Worm (Caenorhabditis elegans) whole organism, L1 larva: ENCODE results near the gene B0244.4.
A peak's percentile ranks its signal among the peaks of the same experiment; 100 is the strongest.

Source experiments
- F16B12.6 ChIP-seq: fragments of 150-350 bp; optimal IDR thresholded peaks from 2 replicates; lab custom pipeline; 2014; ENCODE audit warnings: missing biosample characterization, missing genetic modification characterization
- Y116A8C.19 ChIP-seq: sonication (generic microtip); optimal IDR thresholded peaks from 2 replicates; lab custom pipeline; 2016; ENCODE audit warnings: missing compliant biosample characterization, missing genetic modification characterization, borderline replicate concordance
- aha-1 ChIP-seq: fragments of 150-350 bp; optimal IDR thresholded peaks from 2 replicates; lab custom pipeline; 2014; ENCODE audit warnings: missing biosample characterization, missing genetic modification characterization
- alr-1 ChIP-seq: fragments of 200-800 bp; sonication (Bioruptor generic); optimal IDR thresholded peaks from 2 replicates; lab custom pipeline; 2018; ENCODE audit warnings: borderline replicate concordance, mild to moderate bottlenecking, missing genetic modification characterization, missing compliant biosample characterization
- ceh-63 ChIP-seq: fragments of 200-800 bp; sonication (Bioruptor generic); optimal IDR thresholded peaks from 2 replicates; lab custom pipeline; 2018; ENCODE audit warnings: mild to moderate bottlenecking, missing genetic modification characterization, missing compliant biosample characterization
- ceh-88 ChIP-seq: fragments of 200-800 bp; sonication (Bioruptor generic); IDR thresholded peaks from 2 replicates; pipeline ENCODE4 v1.3.6; 2022; ENCODE audit warnings: missing genetic modification characterization, missing compliant biosample characterization
- ceh-90 ChIP-seq: sonication (generic microtip); optimal IDR thresholded peaks from 2 replicates; lab custom pipeline; 2016; ENCODE audit warnings: missing genetic modification characterization, missing compliant biosample characterization
- dpl-1 ChIP-seq, 3 experiments: fragments of 150-350 bp in 2 of 3; sonication (generic microtip) in 1 of 3; optimal IDR thresholded peaks; 2 replicates each; lab custom pipeline; 2014 to 2017; ENCODE audit warnings: missing biosample characterization in 3 of 3, missing genetic modification characterization in 3 of 3, missing genetic modification reagents in 3 of 3
- dsc-1 ChIP-seq: sonication (generic microtip); optimal IDR thresholded peaks from 2 replicates; lab custom pipeline; 2016; ENCODE audit warnings: mild to moderate bottlenecking, missing genetic modification characterization, missing compliant biosample characterization
- efl-3 ChIP-seq: fragments of 200-800 bp; sonication (Bioruptor generic); optimal IDR thresholded peaks from 2 replicates; lab custom pipeline; 2018; ENCODE audit warnings: mild to moderate bottlenecking, missing genetic modification characterization, missing compliant biosample characterization
- elt-3 ChIP-seq, 6 experiments: fragments of 150-350 bp in 1 of 6; sonication (generic microtip); optimal IDR thresholded peaks; 2 replicates each; lab custom pipeline; 2017 to 2018; ENCODE audit warnings: missing biosample characterization in 6 of 6, missing genetic modification characterization in 6 of 6, inconsistent platforms in 1 of 6
- ets-5 ChIP-seq: fragments of 200-800 bp; sonication (Bioruptor generic); IDR thresholded peaks from 2 replicates; pipeline ENCODE4 v1.3.6; 2022; ENCODE audit warnings: missing genetic modification characterization, missing compliant biosample characterization
- fkh-10 ChIP-seq: sonication (generic microtip); optimal IDR thresholded peaks from 2 replicates; lab custom pipeline; 2017; ENCODE audit warnings: missing biosample characterization, missing genetic modification reagents, missing genetic modification characterization
- grh-1 ChIP-seq: fragments of 200-800 bp; sonication (Bioruptor generic); IDR thresholded peaks from 2 replicates; pipeline ENCODE4 v1.3.6; 2022; ENCODE audit warnings: missing genetic modification reagents, missing genetic modification characterization, missing compliant biosample characterization
- hlh-4 ChIP-seq: sonication (generic microtip); optimal IDR thresholded peaks from 2 replicates; lab custom pipeline; 2016; ENCODE audit warnings: mild to moderate bottlenecking, missing genetic modification characterization, missing compliant biosample characterization
- jun-1 ChIP-seq: fragments of 150-350 bp; optimal IDR thresholded peaks from 2 replicates; lab custom pipeline; 2014; ENCODE audit warnings: missing biosample characterization, missing genetic modification reagents, missing genetic modification characterization
- lin-13 ChIP-seq: fragments of 150-350 bp; optimal IDR thresholded peaks from 2 replicates; lab custom pipeline; 2014; ENCODE audit warnings: missing biosample characterization, missing genetic modification reagents, missing genetic modification characterization
- lin-14 ChIP-seq: fragments of 200-800 bp; sonication (Bioruptor generic); optimal IDR thresholded peaks from 2 replicates; lab custom pipeline; 2018; ENCODE audit warnings: mild to moderate bottlenecking, missing genetic modification characterization, moderate library complexity, missing compliant biosample characterization
- lin-15B ChIP-seq: fragments of 150-350 bp; sonication (generic microtip); optimal IDR thresholded peaks from 3 replicates; lab custom pipeline; 2014; ENCODE audit warnings: missing biosample characterization, missing genetic modification characterization
- lin-35 ChIP-seq, 2 experiments: fragments of 150-350 bp; optimal IDR thresholded peaks; 2 replicates each; lab custom pipeline; 2014; ENCODE audit warnings: missing biosample characterization in 2 of 2, missing genetic modification characterization in 2 of 2, missing genetic modification reagents in 2 of 2
- lir-3 ChIP-seq: sonication (generic microtip); optimal IDR thresholded peaks from 2 replicates; lab custom pipeline; 2016; ENCODE audit warnings: mild to moderate bottlenecking, missing genetic modification characterization, moderate library complexity, missing compliant biosample characterization; ENCODE audit not compliant: poor library complexity
- lsy-2 ChIP-seq, 2 experiments: fragments of 150-350 bp; optimal IDR thresholded peaks; 2 replicates each; lab custom pipeline; 2014; ENCODE audit warnings: missing biosample characterization in 2 of 2, missing genetic modification characterization in 2 of 2
- mdl-1 ChIP-seq, 2 experiments: fragments of 150-350 bp; optimal IDR thresholded peaks; 2 replicates each; lab custom pipeline; 2014 to 2017; ENCODE audit warnings: missing biosample characterization in 2 of 2, missing genetic modification characterization in 2 of 2, inconsistent platforms in 1 of 2
- mef-2 ChIP-seq: fragments of 150-350 bp; optimal IDR thresholded peaks from 2 replicates; lab custom pipeline; 2014; ENCODE audit warnings: missing biosample characterization, missing genetic modification characterization
- mep-1 ChIP-seq: fragments of 150-350 bp; optimal IDR thresholded peaks from 2 replicates; lab custom pipeline; 2014; ENCODE audit warnings: missing biosample characterization, missing genetic modification characterization
- nhr-11 ChIP-seq: fragments of 150-350 bp; optimal IDR thresholded peaks from 2 replicates; lab custom pipeline; 2014; ENCODE audit warnings: missing biosample characterization, missing genetic modification characterization
- nhr-19 ChIP-seq: fragments of 200-800 bp; sonication (Bioruptor generic); conservative IDR thresholded peaks from 2 replicates; pipeline ENCODE4 v1.3.6; 2022; ENCODE audit warnings: missing genetic modification characterization, missing compliant biosample characterization
- nhr-237 ChIP-seq: fragments of 150-350 bp; optimal IDR thresholded peaks from 2 replicates; lab custom pipeline; 2014; ENCODE audit warnings: missing biosample characterization, missing genetic modification characterization
- nhr-47 ChIP-seq: sonication (generic microtip); optimal IDR thresholded peaks from 2 replicates; lab custom pipeline; 2016; ENCODE audit warnings: mild to moderate bottlenecking, missing genetic modification characterization, moderate library complexity, missing compliant biosample characterization
- nhr-71 ChIP-seq: sonication (generic microtip); optimal IDR thresholded peaks from 2 replicates; lab custom pipeline; 2016; ENCODE audit warnings: mild to moderate bottlenecking, missing genetic modification characterization, moderate library complexity, missing compliant biosample characterization
- rnt-1 ChIP-seq: sonication (generic microtip); optimal IDR thresholded peaks from 2 replicates; lab custom pipeline; 2016; ENCODE audit warnings: mild to moderate bottlenecking, missing genetic modification characterization, moderate library complexity, missing compliant biosample characterization
- snpc-4 ChIP-seq: fragments of 150-350 bp; optimal IDR thresholded peaks from 2 replicates; lab custom pipeline; 2014; ENCODE audit warnings: missing biosample characterization, missing genetic modification characterization
- sox-4 ChIP-seq: sonication (generic microtip); optimal IDR thresholded peaks from 2 replicates; lab custom pipeline; 2016; ENCODE audit warnings: missing genetic modification characterization, missing compliant biosample characterization
- sptf-1 ChIP-seq: fragments of 150-350 bp; optimal IDR thresholded peaks from 2 replicates; lab custom pipeline; 2014; ENCODE audit warnings: missing biosample characterization, missing genetic modification characterization
- swsn-7 ChIP-seq: sonication (generic microtip); optimal IDR thresholded peaks from 2 replicates; lab custom pipeline; 2016; ENCODE audit warnings: missing genetic modification characterization, missing compliant biosample characterization
- tlp-1 ChIP-seq: fragments of 150-350 bp; optimal IDR thresholded peaks from 2 replicates; lab custom pipeline; 2014; ENCODE audit warnings: missing biosample characterization, missing genetic modification characterization
- unc-30 ChIP-seq: sonication (generic microtip); optimal IDR thresholded peaks from 2 replicates; lab custom pipeline; 2017; ENCODE audit warnings: missing biosample characterization, missing genetic modification characterization
- unc-86 ChIP-seq: sonication (generic microtip); optimal IDR thresholded peaks from 2 replicates; lab custom pipeline; 2016; ENCODE audit warnings: missing genetic modification characterization, missing compliant biosample characterization
- vab-15 ChIP-seq: sonication (generic microtip); optimal IDR thresholded peaks from 2 replicates; lab custom pipeline; 2017; ENCODE audit warnings: missing genotype, mild to moderate bottlenecking, missing genetic modification characterization, missing compliant biosample characterization
- ztf-11 ChIP-seq, 2 experiments: sonication (generic microtip); optimal IDR thresholded peaks; 2 replicates each; lab custom pipeline; 2016 to 2017; ENCODE audit warnings: missing genetic modification characterization in 2 of 2, missing biosample characterization in 1 of 2, missing compliant biosample characterization in 1 of 2

The B0244.4 gene

ce11 chrIII:5706077-5706627, 41.1 kb upstream of the B0244.4 start, which contains the start of gene rpl-23 (continued):
- peak in 5 of 6 experiments; percentile 45 to 97 (median 83) for TF ChIP-seq elt-3 (tag; optimal IDR thresholded peaks at IDR 0.05; lab: Kevin White, UChicago)
- no peak for TF ChIP-seq hlh-4 (tag; lab: Kevin White, UChicago)
- TF ChIP-seq ets-5 (GFP tag; lab: Robert Waterston, UW): no peak
- TF ChIP-seq nhr-19 (GFP tag; lab: Robert Waterston, UW): peak; percentile 91
- TF ChIP-seq grh-1 (GFP tag; lab: Robert Waterston, UW): peak; percentile 70
- TF ChIP-seq lsy-2 (tag; optimal IDR thresholded peaks at IDR 0.05; lab: Kevin White, UChicago): peak; percentile 94 to 97
- TF ChIP-seq nhr-47 (tag; lab: Kevin White, UChicago): peak; percentile 91
- TF ChIP-seq swsn-7 (tag; lab: Kevin White, UChicago): peak; percentile 88
- TF ChIP-seq jun-1 (tag; lab: Kevin White, UChicago): peak; percentile 90
- TF ChIP-seq lin-14 (GFP tag; lab: Kevin White, UChicago): peak; percentile 93
- no peak for TF ChIP-seq sox-4 (tag; lab: Kevin White, UChicago)
- peak; percentile 95 for TF ChIP-seq mep-1 (tag; lab: Kevin White, UChicago)
- TF ChIP-seq sptf-1 (tag; lab: Kevin White, UChicago): no peak
- no peak for TF ChIP-seq Y116A8C.19 (tag; lab: Kevin White, UChicago)
- peak in 1 of 2 experiments; percentile 39 for TF ChIP-seq ztf-11 (tag; optimal IDR thresholded peaks at IDR 0.05; lab: Kevin White, UChicago)
- peak; percentile 27 for TF ChIP-seq mef-2 (tag; lab: Kevin White, UChicago)
- peak in 1 of 2 experiments; percentile 83 for TF ChIP-seq mdl-1 (tag; optimal IDR thresholded peaks at IDR 0.05; lab: Kevin White, UChicago)
- peak; percentile 88 to 95 for TF ChIP-seq lin-35 (GFP tag; optimal IDR thresholded peaks at IDR 0.05; lab: Kevin White, UChicago)
- peak; percentile 80 for TF ChIP-seq nhr-11 (tag; lab: Kevin White, UChicago)
- peak; percentile 81 for TF ChIP-seq vab-15 (tag; lab: Kevin White, UChicago)
- TF ChIP-seq alr-1: no peak
- peak; percentile 71 for TF ChIP-seq ceh-88 (GFP tag; lab: Robert Waterston, UW)
- TF ChIP-seq tlp-1: no peak
- peak; percentile 85 for TF ChIP-seq fkh-10 (GFP tag; lab: Kevin White, UChicago)
- TF ChIP-seq dpl-1 (GFP tag; optimal IDR thresholded peaks at IDR 0.05; lab: Kevin White, UChicago): peak; percentile 86 to 88 (median 88)
- TF ChIP-seq aha-1 (tag; lab: Kevin White, UChicago): peak; percentile 30
- peak; percentile 82 for TF ChIP-seq nhr-237
- TF ChIP-seq ceh-63: no peak
- TF ChIP-seq unc-86 (tag; lab: Kevin White, UChicago): peak; percentile 80
- TF ChIP-seq lir-3 (tag; lab: Kevin White, UChicago): peak; percentile 80
- TF ChIP-seq unc-30 (tag; lab: Kevin White, UChicago): no peak
- TF ChIP-seq efl-3 (GFP tag; lab: Kevin White, UChicago): no peak
- peak; percentile 61 for TF ChIP-seq snpc-4
- peak; percentile 62 for TF ChIP-seq F16B12.6
- peak; percentile 90 for TF ChIP-seq lin-13 (GFP tag; lab: Kevin White, UChicago)
- peak; percentile 85 for TF ChIP-seq lin-15B (tag; lab: Kevin White, UChicago)
- peak; percentile 94 for TF ChIP-seq nhr-71 (tag; lab: Kevin White, UChicago)
- TF ChIP-seq, all 84 proteins: peak for 61

- TF ChIP-seq alr-1: peak; percentile 99
- no peak for TF ChIP-seq lin-13 (GFP tag; lab: Kevin White, UChicago)
- TF ChIP-seq, all 84 proteins: peak for 1
Observed at ce11 chrIII:5707546-5707945, 39.7 kb upstream of the B0244.4 start.

ce11 chrIII:5708024-5708423, 39.3 kb upstream of the B0244.4 start:
- TF ChIP-seq lin-14 (GFP tag; lab: Kevin White, UChicago) (peak; percentile 55), nhr-71 (tag; lab: Kevin White, UChicago) (peak; percentile 25), ceh-90 (tag; lab: Kevin White, UChicago) (no peak), dsc-1 (tag; lab: Kevin White, UChicago) (peak; percentile 37), rnt-1 (tag; lab: Kevin White, UChicago) (peak; percentile 50), lsy-2 (tag; optimal IDR thresholded peaks at IDR 0.05; lab: Kevin White, UChicago) (peak in 1 of 2 experiments; percentile 19)
